Fruit fly (Drosophila melanogaster) whole organism, pupa: ENCODE data around the gene Tollo.

Source experiments
- CG10348 ChIP-seq: fragments of 200-800 bp; sonication (Bioruptor generic); IDR thresholded peaks from 2 replicates; pipeline ENCODE4 v1.3.6; 2022; ENCODE audit warnings: missing biosample characterization, missing genetic modification characterization
- CG12605 ChIP-seq: fragments of 200-800 bp; sonication (Bioruptor generic); IDR thresholded peaks from 2 replicates; pipeline ENCODE4 v1.3.6; 2022; ENCODE audit warnings: missing biosample characterization, missing genetic modification characterization
- CG13204 ChIP-seq: fragments of 200-800 bp; sonication (Bioruptor generic); optimal IDR thresholded peaks from 2 replicates; lab custom pipeline; 2018; ENCODE audit warnings: missing biosample characterization, mild to moderate bottlenecking, missing genetic modification characterization, moderate library complexity
- CG14655 ChIP-seq: fragments of 200-800 bp; sonication (Bioruptor generic); optimal IDR thresholded peaks from 3 replicates; lab custom pipeline; 2017; ENCODE audit warnings: mild to moderate bottlenecking, missing biosample characterization, missing genetic modification reagents, missing genetic modification characterization
- CG15710 ChIP-seq: fragments of 200-800 bp; sonication (Bioruptor generic); optimal IDR thresholded peaks from 2 replicates; lab custom pipeline; 2018; ENCODE audit warnings: missing biosample characterization, mild to moderate bottlenecking, missing genetic modification characterization, moderate library complexity
- CG17806 ChIP-seq: fragments of 200-800 bp; sonication (Bioruptor generic); optimal IDR thresholded peaks from 2 replicates; lab custom pipeline; 2018; ENCODE audit warnings: missing biosample characterization, mild to moderate bottlenecking, missing genetic modification characterization, moderate library complexity
- CG32121 ChIP-seq: fragments of 200-800 bp; sonication (Bioruptor generic); IDR thresholded peaks from 2 replicates; pipeline ENCODE4 v1.3.6; 2022; ENCODE audit warnings: missing biosample characterization, missing genetic modification characterization
- CG34367 ChIP-seq: fragments of 200-800 bp; sonication (Bioruptor generic); optimal IDR thresholded peaks from 2 replicates; lab custom pipeline; 2018; ENCODE audit warnings: missing biosample characterization, mild to moderate bottlenecking, missing genetic modification characterization
- CG4496 ChIP-seq: fragments of 200-800 bp; sonication (Bioruptor generic); IDR thresholded peaks from 3 replicates; pipeline ENCODE4 v1.3.6; 2022; ENCODE audit warnings: missing biosample characterization, missing genetic modification characterization
- CG8159 ChIP-seq: fragments of 200-800 bp; sonication (Bioruptor generic); optimal IDR thresholded peaks from 3 replicates; lab custom pipeline; 2018; ENCODE audit warnings: missing biosample characterization, mild to moderate bottlenecking, missing genetic modification characterization, moderate library complexity
- CG8301 ChIP-seq: fragments of 200-800 bp; sonication (Bioruptor generic); optimal IDR thresholded peaks from 2 replicates; lab custom pipeline; 2018; ENCODE audit warnings: missing biosample characterization, mild to moderate bottlenecking, missing genetic modification characterization
- CG9948 ChIP-seq: fragments of 200-800 bp; sonication (Bioruptor generic); optimal IDR thresholded peaks from 2 replicates; lab custom pipeline; 2018; ENCODE audit warnings: missing biosample characterization, mild to moderate bottlenecking, missing genetic modification characterization, moderate library complexity
- D1 ChIP-seq: fragments of 200-800 bp; sonication (Bioruptor generic); optimal IDR thresholded peaks from 2 replicates; lab custom pipeline; 2018; ENCODE audit warnings: missing biosample characterization, mild to moderate bottlenecking, missing genetic modification characterization, moderate library complexity
- EcR ChIP-seq: fragments of 200-800 bp; sonication (Bioruptor generic); optimal IDR thresholded peaks from 3 replicates; lab custom pipeline; 2019; ENCODE audit warnings: missing biosample characterization, missing genetic modification characterization, mild to moderate bottlenecking, moderate library complexity, missing genetic modification reagents
- Ets98B ChIP-seq: fragments of 200-800 bp; sonication (Bioruptor generic); IDR thresholded peaks from 2 replicates; pipeline ENCODE4 v1.3.6; 2022; ENCODE audit warnings: missing biosample characterization, missing genetic modification characterization
- Pif1A ChIP-seq: fragments of 200-800 bp; sonication (Bioruptor generic); optimal IDR thresholded peaks from 3 replicates; lab custom pipeline; 2016; ENCODE audit warnings: missing biosample characterization, missing genetic modification characterization
- Pif1B ChIP-seq: fragments of 200-800 bp; sonication (Bioruptor generic); optimal IDR thresholded peaks from 3 replicates; lab custom pipeline; 2016; ENCODE audit warnings: missing biosample characterization, missing genetic modification characterization
- Snoo ChIP-seq: fragments of 200-800 bp; sonication (Bioruptor generic); optimal IDR thresholded peaks from 3 replicates; lab custom pipeline; 2017; ENCODE audit warnings: missing biosample characterization, mild to moderate bottlenecking, missing genetic modification characterization, inconsistent platforms
- fd96Ca ChIP-seq: fragments of 200-800 bp; sonication (Bioruptor generic); IDR thresholded peaks from 3 replicates; pipeline ENCODE4 v1.3.6; 2022; ENCODE audit warnings: missing biosample characterization, missing genetic modification characterization
- gl ChIP-seq: fragments of 200-800 bp; sonication (Bioruptor generic); optimal IDR thresholded peaks from 2 replicates; lab custom pipeline; 2018; ENCODE audit warnings: missing biosample characterization, mild to moderate bottlenecking, missing genetic modification characterization
- rn ChIP-seq: fragments of 200-800 bp; sonication (Bioruptor generic); IDR thresholded peaks from 2 replicates; pipeline ENCODE4 v1.3.6; 2022; ENCODE audit warnings: missing biosample characterization, missing genetic modification characterization

The Tollo gene

dm6 chr3L:15240729-15241128 is 5.3 kb downstream of the Tollo start:
- TF ChIP-seq CG32121 (GFP tag; lab: Robert Waterston, UW) (peak; percentile 66), CG13204 (GFP tag; lab: Kevin White, UChicago) (no peak), CG34367 (tag; lab: Kevin White, UChicago) (peak; percentile 48), Snoo (no peak), CG8301 (peak; percentile 79), Ets98B (GFP tag; lab: Robert Waterston, UW) (peak; percentile 43; the same call in 1 of the 2 replicates), Pif1A (GFP tag; lab: Kevin White, UChicago) (peak; percentile 41), CG9948 (tag; lab: Kevin White, UChicago) (peak; percentile 80), fd96Ca (GFP tag; lab: Robert Waterston, UW) (no peak), D1 (tag; lab: Kevin White, UChicago) (peak; percentile 41), CG12605 (peak; percentile 6; the same call in 1 of the 2 replicates), Pif1B (no peak), rn (peak; percentile 54), CG8159 (tag; lab: Kevin White, UChicago) (peak; percentile 81), CG4496 (no peak), EcR (no peak), CG10348 (no peak), gl (no peak), CG15710 (tag; lab: Kevin White, UChicago) (peak; percentile 66), CG17806 (peak; percentile 81), CG14655 (GFP tag; lab: Kevin White, UChicago) (peak; percentile 80)
- TF ChIP-seq, all 21 proteins: peak for 13

- no peak for TF ChIP-seq Pif1B
- TF ChIP-seq CG10348: no peak
Observed at dm6 chr3L:15243484-15243883, 8.1 kb downstream of the Tollo start.

DNA sequence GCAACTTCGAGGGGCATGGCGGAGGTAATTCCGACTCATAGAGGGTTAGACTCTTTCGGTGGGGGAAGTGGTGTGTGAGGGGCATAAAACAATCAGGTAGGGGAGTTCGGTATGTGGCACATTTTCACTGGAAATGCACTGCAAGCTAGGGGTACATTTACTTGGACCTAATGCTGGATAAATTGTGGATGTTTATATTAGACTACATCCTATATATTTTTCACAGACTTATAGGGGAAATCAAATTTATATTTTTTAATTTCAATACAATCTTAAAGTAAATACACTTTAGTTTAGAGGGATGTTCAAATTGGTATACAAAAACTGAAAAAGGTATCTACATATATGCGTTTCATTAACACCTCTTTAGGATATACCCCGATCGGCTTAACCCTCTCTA is 10.3 kb downstream of the Tollo start:
- TF ChIP-seq fd96Ca (GFP tag; lab: Robert Waterston, UW): no peak
- TF ChIP-seq CG32121 (GFP tag; lab: Robert Waterston, UW): 0 out of 2 replicates have a peak, but pooled peaks have one; percentile 16

dm6 chr3L:15246353-15246752 is 10.9 kb downstream of the Tollo start:
- TF ChIP-seq CG12605: no peak
- TF ChIP-seq CG4496: no peak
- no peak for TF ChIP-seq CG14655 (GFP tag; lab: Kevin White, UChicago)
- TF ChIP-seq Pif1B: no peak
- no peak for TF ChIP-seq CG17806
- no peak for TF ChIP-seq CG8159 (tag; lab: Kevin White, UChicago)
- peak; percentile 71 for TF ChIP-seq EcR
- TF ChIP-seq gl: no peak
- TF ChIP-seq Pif1A (GFP tag; lab: Kevin White, UChicago): no peak
- no peak for TF ChIP-seq fd96Ca (GFP tag; lab: Robert Waterston, UW)
- TF ChIP-seq Ets98B (GFP tag; lab: Robert Waterston, UW): no peak
- no peak for TF ChIP-seq CG34367 (tag; lab: Kevin White, UChicago)
- peak; percentile 11 for TF ChIP-seq CG13204 (GFP tag; lab: Kevin White, UChicago)
- no peak for TF ChIP-seq CG8301
- no peak for TF ChIP-seq D1 (tag; lab: Kevin White, UChicago)
- TF ChIP-seq Snoo: no peak
- TF ChIP-seq CG32121 (GFP tag; lab: Robert Waterston, UW): no peak

DNA sequence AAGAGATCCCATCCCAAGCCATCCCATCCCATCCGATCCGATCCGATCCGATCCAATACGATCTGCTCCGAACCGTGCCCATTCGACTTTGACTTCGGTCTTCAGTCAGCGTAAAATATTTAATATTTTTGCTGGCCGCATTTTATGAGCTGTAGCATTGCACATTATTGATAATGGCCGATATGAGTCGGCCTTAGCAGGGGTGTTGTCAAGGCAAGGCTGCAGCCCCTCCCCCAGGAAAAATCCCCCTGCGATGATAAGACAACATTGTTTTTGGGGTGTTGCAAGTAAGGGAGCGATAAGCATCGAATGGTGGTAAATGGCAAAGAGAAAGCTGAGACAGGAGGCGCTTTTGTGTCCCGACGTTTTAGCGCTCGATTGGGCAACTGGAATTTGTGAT is 12.0 kb downstream of the Tollo start:
- no peak for TF ChIP-seq CG12605
- no peak for TF ChIP-seq CG34367 (tag; lab: Kevin White, UChicago)
- TF ChIP-seq Snoo: no peak
- TF ChIP-seq CG13204 (GFP tag; lab: Kevin White, UChicago): no peak
- TF ChIP-seq D1 (tag; lab: Kevin White, UChicago): no peak
- no peak for TF ChIP-seq CG9948 (tag; lab: Kevin White, UChicago)
- no peak for TF ChIP-seq rn
- TF ChIP-seq CG10348: no peak
- TF ChIP-seq CG8159 (tag; lab: Kevin White, UChicago): no peak
- TF ChIP-seq EcR: no peak
- no peak for TF ChIP-seq Pif1B
- no peak for TF ChIP-seq CG32121 (GFP tag; lab: Robert Waterston, UW)
- no peak for TF ChIP-seq Pif1A (GFP tag; lab: Kevin White, UChicago)
- TF ChIP-seq fd96Ca (GFP tag; lab: Robert Waterston, UW): no peak
- TF ChIP-seq CG14655 (GFP tag; lab: Kevin White, UChicago): no peak
- no peak for TF ChIP-seq Ets98B (GFP tag; lab: Robert Waterston, UW)
- TF ChIP-seq CG8301: no peak

- TF ChIP-seq CG32121 (GFP tag; lab: Robert Waterston, UW) (no peak), EcR (no peak), CG13204 (GFP tag; lab: Kevin White, UChicago) (no peak), Snoo (no peak), CG8159 (tag; lab: Kevin White, UChicago) (no peak), D1 (tag; lab: Kevin White, UChicago) (no peak), fd96Ca (GFP tag; lab: Robert Waterston, UW) (no peak), CG14655 (GFP tag; lab: Kevin White, UChicago) (no peak), CG12605 (no peak), gl (no peak)
Observed at dm6 chr3L:15248707-15249106, 13.3 kb downstream of the Tollo start.

DNA sequence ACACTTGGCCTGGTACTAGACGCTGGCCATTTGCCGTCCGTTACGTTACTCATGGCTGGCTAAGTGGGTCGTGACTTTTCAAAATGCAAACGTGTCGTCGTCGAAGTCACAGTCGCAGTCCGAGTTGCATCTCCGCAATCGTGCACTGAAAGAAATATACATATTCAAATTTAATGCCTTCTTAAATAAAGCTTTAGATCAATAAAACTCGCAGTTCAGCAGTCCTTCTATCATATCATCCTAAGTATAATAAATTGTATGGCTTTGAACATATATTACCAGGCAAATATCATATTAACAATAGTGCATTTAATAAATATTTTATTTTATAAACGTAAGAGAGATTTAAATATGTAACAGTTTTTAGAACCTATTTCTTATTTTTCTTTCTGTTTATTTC is 14.3 kb downstream of the Tollo start:
- TF ChIP-seq rn: 0 out of 2 replicates have a peak, but pooled peaks have one; percentile 18
- TF ChIP-seq Pif1A (GFP tag; lab: Kevin White, UChicago): no peak
